Worm (Caenorhabditis elegans): ENCODE results near the gene srbc-51.

DNA sequence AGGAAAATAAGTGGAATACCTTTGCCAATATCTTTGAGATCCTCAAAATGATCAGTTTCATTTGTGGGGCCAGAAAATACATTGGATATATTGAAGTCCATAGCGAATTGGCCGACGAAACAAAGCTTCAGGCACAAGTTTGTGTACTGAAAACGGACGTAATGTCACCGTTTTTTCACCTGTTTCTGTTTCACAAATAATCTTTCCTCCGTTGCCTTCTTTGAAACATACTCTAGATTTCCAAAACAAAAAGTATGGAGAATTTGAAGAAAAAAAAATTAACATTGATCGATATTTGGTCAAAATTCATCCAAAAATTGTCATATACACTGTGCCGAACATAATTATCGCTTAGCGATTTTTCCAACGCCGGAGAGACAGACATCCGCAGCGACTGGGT is 36.4 kb downstream of the srbc-51 start, which contains the start of gene srz-12:
- TF ChIP-seq ztf-4 (tag; optimal IDR thresholded peaks at IDR 0.05), result no peak
- TF ChIP-seq skn-1 (tag; optimal IDR thresholded peaks at IDR 0.05), result no peak
- no peak for TF ChIP-seq nhr-28 (tag; optimal IDR thresholded peaks at IDR 0.05)
- TF ChIP-seq ceh-28 (tag; optimal IDR thresholded peaks at IDR 0.05), result no peak
- no peak for TF ChIP-seq fos-1 (tag; optimal IDR thresholded peaks at IDR 0.05)
- no peak for TF ChIP-seq ama-1 (optimal IDR thresholded peaks at IDR 0.05)
- no peak for TF ChIP-seq elt-3 (tag; optimal IDR thresholded peaks at IDR 0.05)
- TF ChIP-seq fkh-10 (GFP tag; optimal IDR thresholded peaks at IDR 0.05), result no peak
- no peak for TF ChIP-seq unc-62 (GFP tag; optimal IDR thresholded peaks at IDR 0.05)
